Fruit fly (Drosophila melanogaster) whole organism, embryonic: ENCODE data around the gene ps.
A peak's percentile ranks its signal among the peaks of the same experiment; 100 is the strongest.

ENCODE experiments used
- ATbp ChIP-seq: fragments of 200-800 bp; sonication (Bioruptor generic); optimal IDR thresholded peaks from 2 replicates; lab custom pipeline; 2017; ENCODE audit warnings: missing biosample characterization, mild to moderate bottlenecking, missing genetic modification characterization, missing genetic modification reagents
- Awh ChIP-seq: fragments of 200-800 bp; sonication (Bioruptor generic); IDR thresholded peaks from 2 replicates; pipeline ENCODE4, ENCODE4 v1.3.6; 2022; ENCODE audit warnings: missing biosample characterization, missing genetic modification characterization
- CG10462 ChIP-seq: fragments of 200-800 bp; sonication (Bioruptor generic); optimal IDR thresholded peaks from 2 replicates; lab custom pipeline; 2016; ENCODE audit warnings: missing biosample characterization, missing genetic modification characterization
- CG12942 ChIP-seq: fragments of 200-800 bp; sonication (Bioruptor generic); optimal IDR thresholded peaks from 3 replicates; lab custom pipeline; 2016; ENCODE audit warnings: missing biosample characterization, missing genetic modification characterization
- CG13624 ChIP-seq: fragments of 200-800 bp; sonication (Bioruptor generic); optimal IDR thresholded peaks from 2 replicates; lab custom pipeline; 2016; ENCODE audit warnings: missing biosample characterization, missing genetic modification characterization
- CG14050 ChIP-seq: fragments of 200-800 bp; sonication (Bioruptor generic); IDR thresholded peaks from 3 replicates; pipeline ENCODE4 v1.3.6; 2022; ENCODE audit warnings: missing biosample characterization, missing genetic modification characterization
- CG14667 ChIP-seq: fragments of 200-800 bp; sonication (Bioruptor generic); IDR thresholded peaks from 2 replicates; pipeline ENCODE4 v1.3.6; 2022; ENCODE audit warnings: missing biosample characterization, missing genetic modification characterization
- CG18476 ChIP-seq: fragments of 200-800 bp; sonication (Bioruptor generic); optimal IDR thresholded peaks from 2 replicates; lab custom pipeline; 2016; ENCODE audit warnings: missing biosample characterization, mild to moderate bottlenecking, missing genetic modification characterization
- CG2889 ChIP-seq: fragments of 200-800 bp; sonication (Bioruptor generic); IDR thresholded peaks from 3 replicates; pipeline ENCODE4 v1.3.6; 2022; ENCODE audit warnings: missing biosample characterization, missing genetic modification characterization
- CG3065 ChIP-seq: fragments of 200-800 bp; sonication (Bioruptor generic); optimal IDR thresholded peaks from 2 replicates; lab custom pipeline; 2016; ENCODE audit warnings: missing biosample characterization, missing genetic modification characterization
- CG4730 ChIP-seq: fragments of 200-800 bp; sonication (Bioruptor generic); IDR thresholded peaks from 2 replicates; pipeline ENCODE4 v1.3.6; 2022; ENCODE audit warnings: missing biosample characterization, missing genetic modification characterization
- CG7271 ChIP-seq: fragments of 200-800 bp; sonication (Bioruptor generic); optimal IDR thresholded peaks from 2 replicates; lab custom pipeline; 2018; ENCODE audit warnings: missing biosample characterization, mild to moderate bottlenecking, missing genetic modification characterization, moderate library complexity
- CG8089 ChIP-seq: fragments of 200-800 bp; sonication (Bioruptor generic); optimal IDR thresholded peaks from 3 replicates; lab custom pipeline; 2016; ENCODE audit warnings: missing biosample characterization, missing genetic modification characterization
- CG8290 ChIP-seq, 3 experiments: fragments of 200-800 bp; sonication (Bioruptor generic); optimal IDR thresholded peaks; 2 replicates each; lab custom pipeline; 2016 to 2019; ENCODE audit warnings: missing biosample characterization in 3 of 3, missing genetic modification characterization in 3 of 3, mild to moderate bottlenecking in 2 of 3, moderate library complexity in 1 of 3
- CG9797 ChIP-seq: fragments of 200-800 bp; sonication (Bioruptor generic); optimal IDR thresholded peaks from 3 replicates; lab custom pipeline; 2018; ENCODE audit warnings: missing biosample characterization, mild to moderate bottlenecking, missing genetic modification characterization
- CkIIα-i1 ChIP-seq: fragments of 200-800 bp; sonication (Bioruptor generic); IDR thresholded peaks from 2 replicates; pipeline ENCODE4 v1.3.6; 2022; ENCODE audit warnings: missing biosample characterization, missing genetic modification characterization
- Dp ChIP-seq: fragments of 200-800 bp; sonication (Bioruptor generic); optimal IDR thresholded peaks from 2 replicates; lab custom pipeline; 2018; ENCODE audit warnings: missing biosample characterization, mild to moderate bottlenecking, missing genetic modification characterization, moderate library complexity
- Fer1 ChIP-seq: fragments of 200-800 bp; sonication (Bioruptor generic); optimal IDR thresholded peaks from 2 replicates; lab custom pipeline; 2017; ENCODE audit warnings: missing biosample characterization, mild to moderate bottlenecking, missing genetic modification characterization
- Gsc ChIP-seq: fragments of 200-800 bp; sonication (Bioruptor generic); IDR thresholded peaks from 2 replicates; pipeline ENCODE4 v1.3.6; 2022; ENCODE audit warnings: missing biosample characterization, missing genetic modification characterization
- H15 ChIP-seq: fragments of 200-800 bp; sonication (Bioruptor generic); IDR thresholded peaks from 3 replicates; pipeline ENCODE4 v1.3.6; 2022; ENCODE audit warnings: missing biosample characterization, missing genetic modification characterization
- Hmr ChIP-seq: fragments of 200-800 bp; sonication (Bioruptor generic); optimal IDR thresholded peaks from 3 replicates; lab custom pipeline; 2017; ENCODE audit warnings: mild to moderate bottlenecking, missing biosample characterization, missing genetic modification reagents, missing genetic modification characterization
- Hr78 ChIP-seq, 2 experiments: fragments of 200-800 bp in 1 of 2; fragments of >200 bp in 1 of 2; sonication (Bioruptor generic) in 1 of 2; optimal IDR thresholded peaks; 2 replicates each; lab custom pipeline; 2017 to 2019; ENCODE audit warnings: missing biosample characterization in 2 of 2, missing genetic modification characterization in 2 of 2, mild to moderate bottlenecking in 1 of 2, moderate library complexity in 1 of 2
- MESR4 ChIP-seq: fragments of 200-800 bp; sonication (Bioruptor generic); optimal IDR thresholded peaks from 2 replicates; lab custom pipeline; 2018; ENCODE audit warnings: missing biosample characterization, mild to moderate bottlenecking, missing genetic modification characterization, moderate library complexity
- Myb ChIP-seq: fragments of 200-800 bp; sonication (Bioruptor generic); optimal IDR thresholded peaks from 2 replicates; lab custom pipeline; 2016; ENCODE audit warnings: missing biosample characterization, missing genetic modification characterization
- NfI ChIP-seq: fragments of 200-800 bp; sonication (Bioruptor generic); optimal IDR thresholded peaks from 3 replicates; lab custom pipeline; 2018; ENCODE audit warnings: missing biosample characterization, mild to moderate bottlenecking, missing genetic modification characterization, moderate library complexity
- Sin3A ChIP-seq: fragments of >200 bp; optimal IDR thresholded peaks from 2 replicates; lab custom pipeline; 2018
- Sox102F ChIP-seq: fragments of 200-800 bp; sonication (Bioruptor generic); optimal IDR thresholded peaks from 2 replicates; lab custom pipeline; 2018; ENCODE audit warnings: missing biosample characterization, mild to moderate bottlenecking, missing genetic modification characterization, moderate library complexity
- aop ChIP-seq: fragments of 200-800 bp; sonication (Bioruptor generic); IDR thresholded peaks from 2 replicates; pipeline ENCODE4 v1.3.6; 2022; ENCODE audit warnings: missing biosample characterization, missing genetic modification characterization
- bowl ChIP-seq: fragments of 200-800 bp; sonication (Bioruptor generic); IDR thresholded peaks from 2 replicates; pipeline ENCODE4 v1.3.6; 2022; ENCODE audit warnings: missing biosample characterization, missing genetic modification characterization
- chif ChIP-seq, 2 experiments: fragments of 200-800 bp; sonication (Bioruptor generic); optimal IDR thresholded peaks; 3 replicates each; lab custom pipeline; 2016; ENCODE audit warnings: missing biosample characterization in 2 of 2, missing genetic modification characterization in 2 of 2
- ci ChIP-seq: fragments of 200-800 bp; sonication (Bioruptor generic); IDR thresholded peaks from 3 replicates; pipeline ENCODE4 v1.3.6; 2022; ENCODE audit warnings: missing biosample characterization, missing genetic modification characterization
- crp ChIP-seq, 2 experiments: fragments of 200-800 bp; sonication (Bioruptor generic); optimal IDR thresholded peaks; 2 replicates in 1 of 2; 3 replicates in 1 of 2; lab custom pipeline; 2017; ENCODE audit warnings: missing biosample characterization in 2 of 2, missing genetic modification characterization in 2 of 2, mild to moderate bottlenecking in 1 of 2, moderate library complexity in 1 of 2
- dm ChIP-seq: fragments of 200-800 bp; sonication (Bioruptor generic); optimal IDR thresholded peaks from 3 replicates; lab custom pipeline; 2016; ENCODE audit warnings: missing biosample characterization, missing genetic modification characterization
- dpn ChIP-seq, 2 experiments: fragments of 200-800 bp; sonication (Bioruptor generic); optimal IDR thresholded peaks; 3 replicates each; lab custom pipeline; 2016; ENCODE audit warnings: missing biosample characterization in 2 of 2, missing genetic modification characterization in 2 of 2
- gce ChIP-seq: fragments of 200-800 bp; sonication (Bioruptor generic); IDR thresholded peaks from 3 replicates; pipeline ENCODE4 v1.3.6; 2022; ENCODE audit warnings: missing biosample characterization, missing genetic modification characterization
- hb ChIP-seq: fragments of 200-800 bp; sonication (Bioruptor generic); IDR thresholded peaks from 3 replicates; pipeline ENCODE4 v1.3.6; 2022; ENCODE audit warnings: missing biosample characterization, missing genetic modification characterization; ENCODE audit not compliant: partially characterized antibody
- klu ChIP-seq: fragments of 200-800 bp; sonication (Bioruptor generic); IDR thresholded peaks from 2 replicates; pipeline ENCODE4 v1.3.6; 2022; ENCODE audit warnings: missing biosample characterization, missing genetic modification characterization
- knrl ChIP-seq: fragments of 200-800 bp; sonication (Bioruptor generic); IDR thresholded peaks from 3 replicates; pipeline ENCODE4 v1.3.6; 2022; ENCODE audit warnings: missing biosample characterization, missing genetic modification characterization; ENCODE audit not compliant: partially characterized antibody
- nau ChIP-seq: fragments of 200-800 bp; sonication (Bioruptor generic); optimal IDR thresholded peaks from 3 replicates; lab custom pipeline; 2017; ENCODE audit warnings: missing biosample characterization, mild to moderate bottlenecking, missing genetic modification characterization, missing genetic modification reagents
- nerfin-1 ChIP-seq: fragments of 200-800 bp; sonication (Bioruptor generic); optimal IDR thresholded peaks from 3 replicates; lab custom pipeline; 2019; ENCODE audit warnings: missing biosample characterization, mild to moderate bottlenecking, missing genetic modification characterization, moderate library complexity
- odd ChIP-seq: fragments of 200-800 bp; sonication (Bioruptor generic); optimal IDR thresholded peaks from 2 replicates; lab custom pipeline; 2017; ENCODE audit warnings: missing biosample characterization, mild to moderate bottlenecking, missing genetic modification characterization
- phol ChIP-seq: fragments of 200-800 bp; sonication (Bioruptor generic); optimal IDR thresholded peaks from 3 replicates; lab custom pipeline; 2018; ENCODE audit warnings: missing biosample characterization, mild to moderate bottlenecking, missing genetic modification characterization, moderate library complexity
- rib ChIP-seq: fragments of 200-800 bp; sonication (Bioruptor generic); IDR thresholded peaks from 2 replicates; pipeline ENCODE4 v1.3.6; 2022; ENCODE audit warnings: missing biosample characterization, missing genetic modification characterization
- schlank ChIP-seq: fragments of 200-800 bp; sonication (Bioruptor generic); optimal IDR thresholded peaks from 2 replicates; lab custom pipeline; 2018; ENCODE audit warnings: missing biosample characterization, mild to moderate bottlenecking, missing genetic modification characterization
- sr ChIP-seq: fragments of 200-800 bp; sonication (Bioruptor generic); IDR thresholded peaks from 3 replicates; pipeline ENCODE4 v1.3.6; 2022; ENCODE audit warnings: missing biosample characterization, missing genetic modification characterization
- tin ChIP-seq: fragments of 200-800 bp; sonication (Bioruptor generic); optimal IDR thresholded peaks from 3 replicates; lab custom pipeline; 2016; ENCODE audit warnings: missing biosample characterization, missing genetic modification characterization
- toy ChIP-seq: fragments of 200-800 bp; sonication (Bioruptor generic); IDR thresholded peaks from 2 replicates; pipeline ENCODE4 v1.3.6; 2022; ENCODE audit warnings: missing biosample characterization, missing genetic modification characterization
- tup ChIP-seq: fragments of 200-800 bp; sonication (Bioruptor generic); optimal IDR thresholded peaks from 2 replicates; lab custom pipeline; 2016; ENCODE audit warnings: missing biosample characterization, mild to moderate bottlenecking, missing genetic modification characterization, moderate library complexity

ps gene

DNA sequence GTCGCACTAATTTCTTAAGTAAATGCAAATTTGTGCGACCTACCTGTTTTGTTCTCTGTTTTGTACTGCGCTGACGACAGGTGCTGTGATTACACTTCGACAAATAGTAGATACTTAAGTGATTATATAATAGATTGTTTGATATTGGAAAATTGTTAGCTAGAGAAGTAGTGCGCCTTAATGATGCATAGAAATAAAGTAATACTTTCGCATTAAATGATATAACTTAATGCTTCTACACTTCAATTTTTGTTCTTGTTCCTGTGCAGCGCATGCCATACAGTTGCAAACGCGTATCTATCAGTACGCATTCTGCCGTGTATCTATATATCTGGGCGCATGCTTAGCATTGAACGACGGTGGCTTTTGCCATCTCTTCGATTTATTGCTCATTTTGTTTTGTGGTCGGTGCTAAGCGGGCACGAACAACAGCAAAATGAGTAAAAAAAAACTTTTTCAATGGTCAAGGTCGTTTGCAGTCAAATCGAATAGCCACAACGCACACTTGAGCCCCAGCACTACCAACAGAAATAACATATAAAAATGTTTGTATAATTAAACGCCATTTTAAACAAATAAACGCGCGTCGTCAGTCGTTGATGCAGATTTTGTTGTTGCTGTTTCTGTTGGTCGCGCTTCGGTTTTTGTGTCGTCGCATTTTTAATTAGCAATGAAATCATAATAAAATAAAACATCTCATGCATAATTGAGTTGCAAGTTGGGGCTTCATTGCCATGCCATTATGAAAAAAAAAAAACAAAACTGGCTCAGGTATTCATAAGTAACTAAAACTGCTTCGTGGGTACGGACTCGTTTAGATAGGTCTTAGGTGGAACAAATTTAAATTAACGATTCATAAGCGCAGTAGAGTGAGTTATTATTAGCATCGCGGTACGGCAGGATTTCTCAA lies 12.9 kb downstream of the ps start (continued):
- TF ChIP-seq hb (GFP tag; lab: Robert Waterston, UW) (no peak), CG14667 (no peak), CG10462 (GFP tag; lab: Kevin White, UChicago) (no peak), Sin3A (no peak), Myb (GFP tag; lab: Kevin White, UChicago) (peak; percentile 9), tin (GFP tag; lab: Kevin White, UChicago) (no peak), CG13624 (GFP tag; lab: Kevin White, UChicago) (no peak), NfI (peak; percentile 50), CkIIα-i1 (GFP tag; lab: Robert Waterston, UW) (no peak), H15 (GFP tag; lab: Robert Waterston, UW) (0 out of 3 replicates have a peak, but pooled peaks have one; percentile 6), gce (GFP tag; lab: Robert Waterston, UW) (no peak), nau (no peak), rib (GFP tag; lab: Robert Waterston, UW) (no peak), crp (GFP tag; optimal IDR thresholded peaks at IDR 0.05; lab: Kevin White, UChicago) (no peak), Awh (GFP tag; lab: Robert Waterston, UW) (0 out of 2 replicates have a peak, but pooled peaks have one; percentile 46), Hmr (peak; percentile 63), ATbp (GFP tag; lab: Kevin White, UChicago) (no peak), CG4730 (GFP tag; lab: Robert Waterston, UW) (no peak), Dp (no peak), dm (no peak), phol (tag; lab: Kevin White, UChicago) (peak; percentile 17), tup (no peak), dpn (GFP tag; optimal IDR thresholded peaks at IDR 0.05; lab: Kevin White, UChicago) (peak in 1 of 2 experiments; percentile 23), bowl (GFP tag; lab: Robert Waterston, UW) (no peak), Fer1 (peak; percentile 60), CG12942 (GFP tag; lab: Kevin White, UChicago) (no peak), CG3065 (GFP tag; lab: Kevin White, UChicago) (no peak), odd (GFP tag; lab: Kevin White, UChicago) (peak; percentile 5), CG18476 (GFP tag; lab: Kevin White, UChicago) (no peak), CG2889 (GFP tag; lab: Robert Waterston, UW) (no peak), Hr78 (GFP tag; optimal IDR thresholded peaks at IDR 0.05; lab: Kevin White, UChicago) (no peak), CG7271 (no peak), ci (GFP tag; lab: Robert Waterston, UW) (0 out of 3 replicates have a peak, but pooled peaks have one; percentile 19), MESR4 (GFP tag; lab: Kevin White, UChicago) (no peak), knrl (GFP tag; lab: Robert Waterston, UW) (no peak), toy (no peak), CG9797 (no peak), klu (0 out of 2 replicates have a peak, but pooled peaks have one; percentile 43), CG8089 (GFP tag; lab: Kevin White, UChicago) (no peak), CG14050 (GFP tag; lab: Robert Waterston, UW) (no peak; the same call in 2 of the 3 replicates), Sox102F (GFP tag; lab: Kevin White, UChicago) (no peak), nerfin-1 (tag; lab: Kevin White, UChicago) (no peak), schlank (tag; lab: Kevin White, UChicago) (peak; percentile 26), CG8290 (GFP tag; optimal IDR thresholded peaks at IDR 0.05; lab: Kevin White, UChicago) (no peak), CG8290 (tag; optimal IDR thresholded peaks at IDR 0.05; lab: Kevin White, UChicago) (peak in 1 of 2 experiments; percentile 51), chif (GFP tag; optimal IDR thresholded peaks at IDR 0.05; lab: Kevin White, UChicago) (no peak), aop (no peak), Gsc (no peak), sr (GFP tag; lab: Robert Waterston, UW) (no peak)
